Worm (Caenorhabditis elegans): ENCODE measurements around the gene C34D4.2.

DNA sequence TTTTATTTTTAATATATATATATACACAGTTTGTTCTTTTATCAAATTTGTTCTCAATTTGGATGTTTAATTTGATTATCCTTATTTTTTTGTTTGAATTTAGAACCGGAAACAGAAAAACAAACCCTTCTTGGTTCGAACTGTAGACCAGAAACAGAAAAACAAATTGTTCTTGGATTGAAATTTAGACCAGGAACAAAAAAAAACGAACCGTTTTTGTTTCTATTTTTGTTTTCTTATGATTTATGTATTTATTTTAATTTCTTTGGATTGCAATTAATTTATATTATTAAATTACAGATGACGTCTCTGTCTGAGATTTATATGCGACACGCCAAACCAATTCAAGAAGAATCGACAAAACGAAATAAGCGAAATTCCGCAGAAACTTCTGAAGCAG lies 20.9 kb downstream of the C34D4.2 start, which contains the start of gene C42D4.19:
- TF ChIP-seq elt-1 (tag; optimal IDR thresholded peaks at IDR 0.05), result no peak
- no peak for TF ChIP-seq mdl-1 (tag; optimal IDR thresholded peaks at IDR 0.05)
- no peak for TF ChIP-seq elt-3 (tag; optimal IDR thresholded peaks at IDR 0.05)

All from whole organism, L2 larva.